Worm (Caenorhabditis elegans): ENCODE results near the gene glb-29.

DNA sequence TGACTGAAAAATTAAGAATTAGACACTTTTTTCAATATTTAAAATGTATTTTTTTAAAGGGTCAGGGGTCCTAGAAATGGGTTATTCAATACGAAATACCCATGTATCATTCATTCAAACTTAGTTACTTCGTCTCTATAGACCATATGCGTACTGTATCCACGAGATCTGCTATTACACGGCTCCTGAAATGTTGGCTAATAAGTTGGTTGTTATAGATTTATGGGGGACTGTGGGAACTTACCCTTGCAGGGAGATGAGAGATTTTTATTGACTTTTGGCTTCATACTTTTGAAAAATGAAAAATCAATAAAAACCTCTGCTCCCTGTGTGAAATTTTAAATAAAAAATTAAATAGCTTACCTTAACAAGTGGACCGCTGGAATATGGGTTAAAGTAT is 30.0 kb upstream of the glb-29 start:
- TF ChIP-seq zip-2 (tag; optimal IDR thresholded peaks at IDR 0.05) (no peak), lim-7 (GFP tag; IDR thresholded peaks at IDR 0.05) (no peak), unc-130 (GFP tag; optimal IDR thresholded peaks at IDR 0.05) (no peak), ama-1 (optimal IDR thresholded peaks at IDR 0.05) (no peak), nhr-111 (GFP tag; optimal IDR thresholded peaks at IDR 0.05) (no peak), pha-4 (GFP tag; IDR thresholded peaks at IDR 0.05) (no peak; the same call in 1 of the 2 replicates), pha-4 (tag; optimal IDR thresholded peaks at IDR 0.05) (no peak), nhr-28 (tag; optimal IDR thresholded peaks at IDR 0.05) (no peak)

Data from whole organism, L4 larva.